Fruit fly (Drosophila melanogaster): ENCODE results near the gene CG14545.

DNA sequence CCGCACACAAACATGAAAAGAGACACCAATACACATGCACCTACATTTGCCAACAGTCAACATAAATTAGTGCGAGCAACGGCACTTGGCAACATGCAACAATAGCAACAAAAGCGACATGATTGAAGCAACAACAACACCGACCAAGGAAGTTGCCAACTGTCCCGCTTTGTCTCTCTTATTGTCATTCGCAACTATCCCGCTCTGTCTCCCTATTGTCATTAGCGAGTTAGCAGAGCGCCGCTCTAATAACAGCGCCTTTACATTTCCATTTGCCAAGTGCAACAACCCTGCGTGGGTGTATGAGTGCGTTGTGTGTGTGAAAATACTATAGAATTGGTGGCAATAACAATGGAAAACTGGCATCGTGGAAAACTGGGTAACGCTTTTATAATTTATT is 32.8 kb upstream of the CG14545 start:
- TF ChIP-seq psq (GFP tag; optimal IDR thresholded peaks at IDR 0.05) (no peak), woc (GFP tag; optimal IDR thresholded peaks at IDR 0.05) (no peak), br (GFP tag; optimal IDR thresholded peaks at IDR 0.05) (no peak), Dfd (GFP tag; optimal IDR thresholded peaks at IDR 0.05) (no peak), fru (GFP tag; optimal IDR thresholded peaks at IDR 0.05) (no peak)
